Worm (Caenorhabditis elegans) whole organism, L1 larva: ENCODE data around the gene Y46G5A.22.

Experiments used
- C04F5.9 ChIP-seq: sonication (generic microtip); optimal IDR thresholded peaks from 2 replicates; lab custom pipeline; 2016; ENCODE audit warnings: missing genetic modification characterization, missing compliant biosample characterization
- C34B4.2 ChIP-seq: sonication (generic microtip); optimal IDR thresholded peaks from 2 replicates; lab custom pipeline; 2017; ENCODE audit warnings: mild to moderate bottlenecking, missing genetic modification characterization, missing compliant biosample characterization
- Y116A8C.19 ChIP-seq: sonication (generic microtip); optimal IDR thresholded peaks from 2 replicates; lab custom pipeline; 2016; ENCODE audit warnings: missing compliant biosample characterization, missing genetic modification characterization, borderline replicate concordance
- alr-1 ChIP-seq: fragments of 200-800 bp; sonication (Bioruptor generic); optimal IDR thresholded peaks from 2 replicates; lab custom pipeline; 2018; ENCODE audit warnings: borderline replicate concordance, mild to moderate bottlenecking, missing genetic modification characterization, missing compliant biosample characterization
- aly-2 ChIP-seq: fragments of 150-350 bp; optimal IDR thresholded peaks from 2 replicates; lab custom pipeline; 2014; ENCODE audit warnings: missing biosample characterization, missing genetic modification characterization
- ama-1 ChIP-seq: fragments of 150-350 bp; optimal IDR thresholded peaks from 2 replicates; lab custom pipeline; 2014
- ceh-63 ChIP-seq: fragments of 200-800 bp; sonication (Bioruptor generic); optimal IDR thresholded peaks from 2 replicates; lab custom pipeline; 2018; ENCODE audit warnings: mild to moderate bottlenecking, missing genetic modification characterization, missing compliant biosample characterization
- ceh-90 ChIP-seq: sonication (generic microtip); optimal IDR thresholded peaks from 2 replicates; lab custom pipeline; 2016; ENCODE audit warnings: missing genetic modification characterization, missing compliant biosample characterization
- ces-1 ChIP-seq: fragments of 150-350 bp; optimal IDR thresholded peaks from 2 replicates; lab custom pipeline; 2014; ENCODE audit warnings: missing biosample characterization, missing genetic modification reagents, missing genetic modification characterization
- dpl-1 ChIP-seq, 3 experiments: fragments of 150-350 bp in 2 of 3; sonication (generic microtip) in 1 of 3; optimal IDR thresholded peaks; 2 replicates each; lab custom pipeline; 2014 to 2017; ENCODE audit warnings: missing biosample characterization in 3 of 3, missing genetic modification characterization in 3 of 3, missing genetic modification reagents in 3 of 3
- efl-1 ChIP-seq, 4 experiments: fragments of 150-350 bp; optimal IDR thresholded peaks in 3 of 4; peaks in 1 of 4; 1 replicate in 1 of 4; 2 replicates in 3 of 4; lab custom pipeline; 2014; ENCODE audit warnings: missing biosample characterization in 2 of 4, missing genetic modification characterization in 2 of 4, missing genetic modification reagents in 2 of 4
- elt-2 ChIP-seq: sonication (generic microtip); optimal IDR thresholded peaks from 2 replicates; lab custom pipeline; 2016; ENCODE audit warnings: missing genetic modification characterization, mild to moderate bottlenecking, inconsistent platforms, missing compliant biosample characterization, missing genetic modification reagents
- ets-5 ChIP-seq: fragments of 200-800 bp; sonication (Bioruptor generic); IDR thresholded peaks from 2 replicates; pipeline ENCODE4 v1.3.6; 2022; ENCODE audit warnings: missing genetic modification characterization, missing compliant biosample characterization
- fkh-10 ChIP-seq: sonication (generic microtip); optimal IDR thresholded peaks from 2 replicates; lab custom pipeline; 2017; ENCODE audit warnings: missing biosample characterization, missing genetic modification reagents, missing genetic modification characterization
- fkh-4 ChIP-seq: sonication (generic microtip); optimal IDR thresholded peaks from 2 replicates; lab custom pipeline; 2016; ENCODE audit warnings: missing compliant biosample characterization, missing genetic modification characterization, borderline replicate concordance
- fos-1 ChIP-seq: fragments of 150-350 bp; optimal IDR thresholded peaks from 2 replicates; lab custom pipeline; 2014; ENCODE audit warnings: missing biosample characterization, missing genetic modification characterization
- grh-1 ChIP-seq: fragments of 200-800 bp; sonication (Bioruptor generic); IDR thresholded peaks from 2 replicates; pipeline ENCODE4 v1.3.6; 2022; ENCODE audit warnings: missing genetic modification reagents, missing genetic modification characterization, missing compliant biosample characterization
- hlh-4 ChIP-seq: sonication (generic microtip); optimal IDR thresholded peaks from 2 replicates; lab custom pipeline; 2016; ENCODE audit warnings: mild to moderate bottlenecking, missing genetic modification characterization, missing compliant biosample characterization
- hpl-2 ChIP-seq: fragments of 150-350 bp; optimal IDR thresholded peaks from 2 replicates; lab custom pipeline; 2014; ENCODE audit warnings: missing biosample characterization, missing genetic modification reagents, missing genetic modification characterization
- lin-14 ChIP-seq: fragments of 200-800 bp; sonication (Bioruptor generic); optimal IDR thresholded peaks from 2 replicates; lab custom pipeline; 2018; ENCODE audit warnings: mild to moderate bottlenecking, missing genetic modification characterization, moderate library complexity, missing compliant biosample characterization
- lin-15B ChIP-seq: fragments of 150-350 bp; sonication (generic microtip); optimal IDR thresholded peaks from 3 replicates; lab custom pipeline; 2014; ENCODE audit warnings: missing biosample characterization, missing genetic modification characterization
- lin-39 ChIP-seq: fragments of 150-350 bp; optimal IDR thresholded peaks from 2 replicates; lab custom pipeline; 2014; ENCODE audit warnings: missing biosample characterization, missing genetic modification reagents, missing genetic modification characterization
- lsy-2 ChIP-seq, 2 experiments: fragments of 150-350 bp; optimal IDR thresholded peaks; 2 replicates each; lab custom pipeline; 2014; ENCODE audit warnings: missing biosample characterization in 2 of 2, missing genetic modification characterization in 2 of 2
- mab-9 ChIP-seq: fragments of 200-800 bp; sonication (Bioruptor generic); IDR thresholded peaks from 2 replicates; pipeline ENCODE4 v1.3.6; 2022; ENCODE audit warnings: missing genetic modification reagents, missing genetic modification characterization, missing compliant biosample characterization
- mdl-1 ChIP-seq, 2 experiments: fragments of 150-350 bp; optimal IDR thresholded peaks; 2 replicates each; lab custom pipeline; 2014 to 2017; ENCODE audit warnings: missing biosample characterization in 2 of 2, missing genetic modification characterization in 2 of 2, inconsistent platforms in 1 of 2
- mep-1 ChIP-seq: fragments of 150-350 bp; optimal IDR thresholded peaks from 2 replicates; lab custom pipeline; 2014; ENCODE audit warnings: missing biosample characterization, missing genetic modification characterization
- nhr-19 ChIP-seq: fragments of 200-800 bp; sonication (Bioruptor generic); conservative IDR thresholded peaks from 2 replicates; pipeline ENCODE4 v1.3.6; 2022; ENCODE audit warnings: missing genetic modification characterization, missing compliant biosample characterization
- nhr-20 ChIP-seq: sonication (generic microtip); optimal IDR thresholded peaks from 2 replicates; lab custom pipeline; 2016; ENCODE audit warnings: mild to moderate bottlenecking, missing genetic modification characterization, missing compliant biosample characterization
- nhr-237 ChIP-seq: fragments of 150-350 bp; optimal IDR thresholded peaks from 2 replicates; lab custom pipeline; 2014; ENCODE audit warnings: missing biosample characterization, missing genetic modification characterization
- nhr-28 ChIP-seq: fragments of 150-350 bp; optimal IDR thresholded peaks from 2 replicates; lab custom pipeline; 2014; ENCODE audit warnings: missing biosample characterization, missing genetic modification characterization
- nhr-47 ChIP-seq: sonication (generic microtip); optimal IDR thresholded peaks from 2 replicates; lab custom pipeline; 2016; ENCODE audit warnings: mild to moderate bottlenecking, missing genetic modification characterization, moderate library complexity, missing compliant biosample characterization
- nhr-71 ChIP-seq: sonication (generic microtip); optimal IDR thresholded peaks from 2 replicates; lab custom pipeline; 2016; ENCODE audit warnings: mild to moderate bottlenecking, missing genetic modification characterization, moderate library complexity, missing compliant biosample characterization
- nhr-76 ChIP-seq: sonication (generic microtip); optimal IDR thresholded peaks from 2 replicates; lab custom pipeline; 2017; ENCODE audit warnings: missing biosample characterization, missing genetic modification characterization
- nhr-84 ChIP-seq: sonication (generic microtip); optimal IDR thresholded peaks from 2 replicates; lab custom pipeline; 2017; ENCODE audit warnings: missing biosample characterization, missing genetic modification characterization
- nhr-85 ChIP-seq: sonication (generic microtip); peaks from one replicate; lab custom pipeline; 2016; ENCODE audit warnings: missing genetic modification characterization, inconsistent platforms, missing compliant biosample characterization
- pax-3 ChIP-seq: fragments of 200-800 bp; sonication (Bioruptor generic); optimal IDR thresholded peaks from 2 replicates; lab custom pipeline; 2018; ENCODE audit warnings: mild to moderate bottlenecking, missing genetic modification characterization, moderate library complexity, missing compliant biosample characterization
- rnt-1 ChIP-seq: sonication (generic microtip); optimal IDR thresholded peaks from 2 replicates; lab custom pipeline; 2016; ENCODE audit warnings: mild to moderate bottlenecking, missing genetic modification characterization, moderate library complexity, missing compliant biosample characterization
- snu-23 ChIP-seq: sonication (generic microtip); optimal IDR thresholded peaks from 2 replicates; lab custom pipeline; 2016; ENCODE audit warnings: missing genetic modification characterization, missing compliant biosample characterization
- sox-4 ChIP-seq: sonication (generic microtip); optimal IDR thresholded peaks from 2 replicates; lab custom pipeline; 2016; ENCODE audit warnings: missing genetic modification characterization, missing compliant biosample characterization
- sup-37 ChIP-seq: fragments of 200-800 bp; sonication (Bioruptor generic); optimal IDR thresholded peaks from 2 replicates; lab custom pipeline; 2018; ENCODE audit warnings: mild to moderate bottlenecking, missing genetic modification characterization, missing compliant biosample characterization
- tbx-2 ChIP-seq: sonication (generic microtip); optimal IDR thresholded peaks from 2 replicates; lab custom pipeline; 2016; ENCODE audit warnings: missing genetic modification characterization, missing compliant biosample characterization
- tlp-1 ChIP-seq: fragments of 150-350 bp; optimal IDR thresholded peaks from 2 replicates; lab custom pipeline; 2014; ENCODE audit warnings: missing biosample characterization, missing genetic modification characterization
- unc-130 ChIP-seq: fragments of 150-350 bp; optimal IDR thresholded peaks from 2 replicates; lab custom pipeline; 2017; ENCODE audit warnings: missing biosample characterization, missing genetic modification characterization, inconsistent platforms
- unc-30 ChIP-seq: sonication (generic microtip); optimal IDR thresholded peaks from 2 replicates; lab custom pipeline; 2017; ENCODE audit warnings: missing biosample characterization, missing genetic modification characterization
- unc-62 ChIP-seq: fragments of 150-350 bp; optimal IDR thresholded peaks from 2 replicates; lab custom pipeline; 2014; ENCODE audit warnings: missing biosample characterization, missing genetic modification reagents, missing genetic modification characterization
- unc-86 ChIP-seq: sonication (generic microtip); optimal IDR thresholded peaks from 2 replicates; lab custom pipeline; 2016; ENCODE audit warnings: missing genetic modification characterization, missing compliant biosample characterization
- unc-98 ChIP-seq: fragments of 200-800 bp; sonication (Bioruptor generic); IDR thresholded peaks from 2 replicates; pipeline ENCODE4 v1.3.6; 2022; ENCODE audit warnings: missing genetic modification characterization, missing compliant biosample characterization
- vab-15 ChIP-seq: sonication (generic microtip); optimal IDR thresholded peaks from 2 replicates; lab custom pipeline; 2017; ENCODE audit warnings: missing genotype, mild to moderate bottlenecking, missing genetic modification characterization, missing compliant biosample characterization
- xbp-1 ChIP-seq: sonication (generic microtip); optimal IDR thresholded peaks from 2 replicates; lab custom pipeline; 2016; ENCODE audit warnings: missing genetic modification characterization, missing compliant biosample characterization
- zip-4 ChIP-seq: fragments of 200-800 bp; sonication (Bioruptor generic); optimal IDR thresholded peaks from 2 replicates; lab custom pipeline; 2018; ENCODE audit warnings: mild to moderate bottlenecking, missing genetic modification characterization, moderate library complexity, missing compliant biosample characterization
- ztf-11 ChIP-seq, 2 experiments: sonication (generic microtip); optimal IDR thresholded peaks; 2 replicates each; lab custom pipeline; 2016 to 2017; ENCODE audit warnings: missing genetic modification characterization in 2 of 2, missing biosample characterization in 1 of 2, missing compliant biosample characterization in 1 of 2

Y46G5A.22 gene

DNA sequence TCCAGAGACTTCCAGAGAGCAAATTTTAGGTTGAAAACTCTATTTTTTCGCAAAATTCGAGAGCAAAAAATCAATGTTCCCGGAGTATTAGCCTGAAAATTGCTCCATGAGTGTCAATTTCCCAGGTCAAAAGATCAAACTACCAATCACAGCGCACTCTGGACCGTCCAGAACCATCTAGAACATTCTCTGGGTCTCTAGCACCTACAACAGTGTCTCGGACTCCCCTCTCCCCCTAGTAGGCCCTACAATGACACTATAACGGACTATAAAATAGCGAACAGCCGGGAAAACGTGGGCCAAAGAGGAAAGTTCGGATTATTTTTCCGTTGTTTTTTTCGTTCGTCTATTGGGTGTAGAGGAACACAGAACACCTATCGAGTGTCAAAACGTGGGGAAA is 19.0 kb downstream of the Y46G5A.22 start:
- no peak for TF ChIP-seq ceh-63 (GFP tag; lab: Kevin White, UChicago)
- TF ChIP-seq sox-4: no peak
- no peak for TF ChIP-seq ama-1 (lab: Kevin White, UChicago)
- no peak for TF ChIP-seq ces-1 (GFP tag; lab: Kevin White, UChicago)
- no peak for TF ChIP-seq zip-4 (GFP tag; lab: Kevin White, UChicago)
- TF ChIP-seq Y116A8C.19 (tag; lab: Kevin White, UChicago): no peak
- no peak for TF ChIP-seq pax-3
- TF ChIP-seq hpl-2 (GFP tag; lab: Kevin White, UChicago): no peak
- no peak for TF ChIP-seq efl-1 (optimal IDR thresholded peaks at IDR 0.05; lab: Kevin White, UChicago)
- no peak for TF ChIP-seq efl-1 (GFP tag; optimal IDR thresholded peaks at IDR 0.05 in 1 of 2; lab: Kevin White, UChicago)
- TF ChIP-seq elt-2: no peak
- no peak for TF ChIP-seq grh-1 (GFP tag; lab: Robert Waterston, UW)
- no peak for TF ChIP-seq tbx-2
- TF ChIP-seq nhr-28: no peak
- TF ChIP-seq unc-130: no peak
- no peak for TF ChIP-seq nhr-71

DNA sequence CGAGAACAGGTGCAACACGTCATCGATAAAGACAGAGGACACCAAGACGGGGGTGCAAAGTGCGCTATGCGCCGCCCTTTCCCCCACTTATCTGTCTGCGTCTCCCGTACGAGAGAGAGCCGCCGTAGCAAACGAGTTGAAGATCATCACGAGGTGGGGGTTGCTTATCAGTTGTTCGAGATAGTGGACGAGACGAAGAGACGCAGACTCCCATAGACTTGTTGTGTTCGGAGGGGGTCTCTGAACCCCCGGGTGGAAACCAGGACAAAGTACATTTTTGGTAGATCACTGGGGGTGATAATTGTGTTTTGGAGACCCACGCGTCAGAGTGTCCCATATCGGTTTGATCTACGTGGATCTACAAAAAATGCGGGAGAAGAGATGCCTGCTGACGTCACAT is 19.6 kb downstream of the Y46G5A.22 start:
- TF ChIP-seq unc-30 (no peak), nhr-85 (tag; lab: Kevin White, UChicago) (peak; percentile 98), nhr-237 (tag; lab: Kevin White, UChicago) (no peak), mdl-1 (tag; optimal IDR thresholded peaks at IDR 0.05; lab: Kevin White, UChicago) (peak; percentile 62 to 94), unc-86 (tag; lab: Kevin White, UChicago) (no peak), unc-62 (GFP tag; lab: Kevin White, UChicago) (no peak), nhr-84 (tag; lab: Kevin White, UChicago) (no peak), fos-1 (tag; lab: Kevin White, UChicago) (peak; percentile 14), zip-4 (GFP tag; lab: Kevin White, UChicago) (no peak), rnt-1 (peak; percentile 87), nhr-76 (tag; lab: Kevin White, UChicago) (no peak), lsy-2 (tag; optimal IDR thresholded peaks at IDR 0.05; lab: Kevin White, UChicago) (peak; percentile 79 to 80), nhr-20 (peak; percentile 94), mep-1 (tag; lab: Kevin White, UChicago) (peak; percentile 57), nhr-47 (tag; lab: Kevin White, UChicago) (peak; percentile 87), lin-14 (peak; percentile 96), fkh-10 (no peak), elt-2 (peak; percentile 95), ces-1 (GFP tag; lab: Kevin White, UChicago) (no peak), ets-5 (GFP tag; lab: Robert Waterston, UW) (no peak), lin-39 (peak; percentile 43), ceh-63 (GFP tag; lab: Kevin White, UChicago) (no peak), aly-2 (tag; lab: Kevin White, UChicago) (no peak), C34B4.2 (tag; lab: Kevin White, UChicago) (no peak), ceh-90 (tag; lab: Kevin White, UChicago) (no peak), xbp-1 (tag; lab: Kevin White, UChicago) (peak; percentile 75), grh-1 (GFP tag; lab: Robert Waterston, UW) (peak; percentile 99), snu-23 (GFP tag; lab: Kevin White, UChicago) (peak; percentile 91), tbx-2 (peak; percentile 85), fkh-4 (tag; lab: Kevin White, UChicago) (no peak), tlp-1 (tag; lab: Kevin White, UChicago) (no peak), sup-37 (GFP tag; lab: Kevin White, UChicago) (no peak), nhr-19 (GFP tag; lab: Robert Waterston, UW) (peak; percentile 94), vab-15 (no peak), alr-1 (tag; lab: Kevin White, UChicago) (no peak), hlh-4 (tag; lab: Kevin White, UChicago) (no peak), pax-3 (peak; percentile 67), ztf-11 (tag; optimal IDR thresholded peaks at IDR 0.05; lab: Kevin White, UChicago) (no peak), mab-9 (no peak), C04F5.9 (tag; lab: Kevin White, UChicago) (peak; percentile 42), lin-15B (tag; lab: Kevin White, UChicago) (no peak), dpl-1 (GFP tag; optimal IDR thresholded peaks at IDR 0.05; lab: Kevin White, UChicago) (peak; percentile 50 to 70 (median 63)), unc-98 (GFP tag; lab: Robert Waterston, UW) (peak; percentile 66)
